Worm (Caenorhabditis elegans): Measurements from ENCODE around the gene C49C3.11.

DNA sequence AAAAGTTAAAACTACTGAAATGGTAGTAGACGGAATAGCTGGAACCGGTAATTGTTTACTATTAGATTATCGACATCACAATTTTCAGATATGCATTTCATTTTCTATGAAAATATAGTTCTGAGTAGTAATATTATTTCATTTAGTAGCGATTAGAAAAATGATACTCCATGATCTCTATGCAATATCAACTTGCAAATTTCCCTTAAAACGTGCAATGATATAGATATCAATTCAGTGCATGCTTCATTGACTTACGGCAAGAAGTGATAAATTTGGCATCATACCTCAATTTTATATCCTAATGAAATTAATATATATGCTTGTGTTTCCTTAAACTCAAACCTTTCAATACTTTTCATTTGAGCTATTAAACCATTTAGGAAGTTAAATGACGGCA lies 915 bp upstream of the C49C3.11 start, which contains the start of gene C49C3.21:
- TF ChIP-seq egl-27 (tag; optimal IDR thresholded peaks at IDR 0.05), result no peak
- TF ChIP-seq skn-1 (tag; optimal IDR thresholded peaks at IDR 0.05), result no peak
- TF ChIP-seq aly-2 (tag; optimal IDR thresholded peaks at IDR 0.05), result no peak
- no peak for TF ChIP-seq zag-1 (tag; optimal IDR thresholded peaks at IDR 0.05)
- no peak for TF ChIP-seq pha-4 (tag; optimal IDR thresholded peaks at IDR 0.05)
- TF ChIP-seq tbx-2 (tag; optimal IDR thresholded peaks at IDR 0.05), result no peak
- TF ChIP-seq nfya-1 (tag; optimal IDR thresholded peaks at IDR 0.05; ENCODE audit: insufficient read depth), result no peak
- TF ChIP-seq daf-12 (tag; optimal IDR thresholded peaks at IDR 0.05), result no peak
- no peak for TF ChIP-seq ceh-9 (tag; optimal IDR thresholded peaks at IDR 0.05)
- TF ChIP-seq nhr-28 (tag; optimal IDR thresholded peaks at IDR 0.05), result no peak
- TF ChIP-seq fkh-10 (GFP tag; optimal IDR thresholded peaks at IDR 0.05), result no peak
- no peak for TF ChIP-seq nhr-237 (tag; optimal IDR thresholded peaks at IDR 0.05)
- no peak for TF ChIP-seq nhr-76 (tag; optimal IDR thresholded peaks at IDR 0.05)

Measured in whole organism, L3 larva.